Worm (Caenorhabditis elegans) whole organism, midembryonic: ENCODE data around the gene copb-2.

Experiments used
- T22C8.4 ChIP-seq: fragments of 200-800 bp; sonication (Bioruptor generic); IDR thresholded peaks from 2 replicates; pipeline ENCODE4 v1.3.6; 2022; ENCODE audit warnings: missing genetic modification characterization, missing compliant biosample characterization
- cog-1 ChIP-seq: sonication (generic microtip); optimal IDR thresholded peaks from 2 replicates; lab custom pipeline; 2016; ENCODE audit warnings: missing genetic modification characterization, missing compliant biosample characterization
- flt-1 ChIP-seq: fragments of 200-800 bp; sonication (Bioruptor generic); IDR thresholded peaks from 2 replicates; pipeline ENCODE4 v1.3.6; 2022; ENCODE audit warnings: missing genetic modification characterization, missing compliant biosample characterization
- klf-2 ChIP-seq: fragments of 200-800 bp; sonication (Bioruptor generic); conservative IDR thresholded peaks from 2 replicates; pipeline ENCODE4 v1.3.6; 2022; ENCODE audit warnings: missing genetic modification reagents, missing genetic modification characterization, missing compliant biosample characterization
- med-1 ChIP-seq: sonication (generic microtip); optimal IDR thresholded peaks from 2 replicates; lab custom pipeline; 2017; ENCODE audit warnings: missing genetic modification characterization, mild to moderate bottlenecking, missing compliant biosample characterization, antibody characterized with exemption, missing genetic modification reagents; ENCODE audit not compliant: insufficient read depth
- ref-1 ChIP-seq: fragments of 200-800 bp; sonication (Bioruptor generic); conservative IDR thresholded peaks from 2 replicates; pipeline ENCODE4 v1.3.6; 2022; ENCODE audit warnings: missing genetic modification reagents, missing genetic modification characterization, missing compliant biosample characterization
- tab-1 ChIP-seq: fragments of 200-800 bp; sonication (Bioruptor generic); IDR thresholded peaks from 2 replicates; pipeline ENCODE4 v1.3.6; 2022; ENCODE audit warnings: missing genetic modification characterization, missing compliant biosample characterization
- ztf-23 ChIP-seq: fragments of 200-800 bp; sonication (Bioruptor generic); IDR thresholded peaks from 2 replicates; pipeline ENCODE4 v1.3.6; 2022; ENCODE audit warnings: missing genetic modification reagents, missing genetic modification characterization, missing compliant biosample characterization
- ztf-29 ChIP-seq: fragments of 200-800 bp; sonication (Bioruptor generic); IDR thresholded peaks from 2 replicates; pipeline ENCODE4 v1.3.6; 2022; ENCODE audit warnings: missing genetic modification reagents, missing genetic modification characterization, missing compliant biosample characterization

The copb-2 gene

DNA sequence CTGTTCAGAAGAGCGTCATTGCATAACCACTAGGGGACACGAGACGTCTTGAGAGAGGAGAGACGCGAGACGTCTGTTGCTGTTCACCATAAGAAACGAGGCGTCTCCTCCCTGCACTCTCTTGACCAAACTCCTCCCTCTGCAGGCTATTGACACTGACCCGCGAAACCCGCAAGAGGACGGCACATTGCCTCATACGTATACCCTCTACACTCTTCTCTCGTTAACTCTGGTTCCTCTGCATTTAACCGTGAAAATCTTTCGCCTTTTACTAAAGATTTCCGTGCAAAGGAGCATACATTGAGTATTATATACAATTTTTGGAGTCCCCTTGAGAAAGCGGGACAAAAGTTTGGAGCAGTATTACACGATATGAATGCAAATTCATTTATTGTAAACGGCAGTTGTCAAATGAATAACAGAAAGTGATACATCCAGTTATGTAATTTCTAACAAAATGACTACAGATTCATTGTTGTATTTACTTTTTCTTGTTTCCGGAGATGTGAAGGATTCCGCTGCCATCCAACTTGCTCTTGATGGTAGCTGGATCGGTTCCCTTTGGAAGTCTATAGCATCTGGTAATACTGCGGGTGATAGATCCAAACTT, 15.0 kb upstream of the copb-2 start:
- TF ChIP-seq T22C8.4 (GFP tag; lab: Robert Waterston, UW) (no peak), tab-1 (GFP tag; lab: Robert Waterston, UW) (no peak; the same call in 1 of the 2 replicates), flt-1 (GFP tag; lab: Robert Waterston, UW) (peak; percentile 78; the same call in 1 of the 2 replicates), cog-1 (peak; percentile 76), ztf-23 (0 out of 2 replicates have a peak, but pooled peaks have one; percentile 10), med-1 (GFP tag; lab: Kevin White, UChicago) (no peak), ref-1 (GFP tag; lab: Robert Waterston, UW) (no peak), ztf-29 (GFP tag; lab: Robert Waterston, UW) (no peak), klf-2 (GFP tag; lab: Robert Waterston, UW) (no peak)

DNA sequence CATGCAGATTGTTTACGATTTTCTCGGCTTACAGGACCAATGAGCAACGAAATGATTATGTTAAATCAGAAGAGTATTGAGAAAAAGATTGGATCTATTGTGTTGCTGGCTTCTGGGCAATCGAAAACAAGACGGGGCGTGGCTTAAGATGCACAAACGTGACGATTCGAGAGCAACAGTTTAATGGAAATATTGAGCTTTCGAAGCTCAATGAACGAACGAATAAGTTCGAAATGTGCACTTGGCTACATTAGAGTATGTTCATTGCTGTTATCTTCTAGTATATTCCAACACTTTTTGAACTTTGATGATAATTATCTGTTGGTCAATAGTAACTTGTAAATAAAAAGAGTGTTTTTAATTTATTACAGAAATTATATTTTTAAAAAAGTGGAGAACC, 14.1 kb upstream of the copb-2 start, which contains the start of gene hsp-12.3:
Gene hsp-12.3 (minus strand): TSS at position 101 of the 400 bp plus-strand sequence.
- TF ChIP-seq tab-1 (GFP tag; lab: Robert Waterston, UW) (no peak), T22C8.4 (GFP tag; lab: Robert Waterston, UW) (no peak), ztf-23 (no peak), med-1 (GFP tag; lab: Kevin White, UChicago) (no peak), flt-1 (GFP tag; lab: Robert Waterston, UW) (no peak)

DNA sequence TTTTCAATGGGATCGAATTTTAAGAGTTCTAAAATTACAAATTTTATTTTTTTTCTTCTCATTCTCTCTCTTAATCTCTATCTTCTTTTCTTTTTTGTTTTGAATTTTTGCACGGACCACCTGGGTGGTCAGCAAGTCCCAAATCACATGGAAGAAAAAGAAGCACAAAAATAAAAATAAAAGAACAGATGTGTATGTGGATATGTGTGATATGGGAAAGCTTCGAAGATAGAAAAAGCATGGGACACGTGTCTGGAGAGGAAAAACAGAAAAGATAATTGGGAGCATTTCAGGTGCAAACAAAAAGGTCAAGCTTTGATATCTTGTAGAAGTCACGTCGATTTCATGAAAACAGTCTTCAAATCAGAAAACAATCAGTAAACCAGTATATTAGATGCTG, 12.3 kb upstream of the copb-2 start, which contains the start of gene hsp-12.6:
Gene hsp-12.6 (minus strand): TSS at position 20 of the 400 bp plus-strand sequence.
- TF ChIP-seq T22C8.4 (GFP tag; lab: Robert Waterston, UW) (no peak), med-1 (GFP tag; lab: Kevin White, UChicago) (no peak), tab-1 (GFP tag; lab: Robert Waterston, UW) (no peak), ztf-23 (no peak), flt-1 (GFP tag; lab: Robert Waterston, UW) (no peak), ref-1 (GFP tag; lab: Robert Waterston, UW) (no peak), cog-1 (no peak), ztf-29 (GFP tag; lab: Robert Waterston, UW) (no peak), klf-2 (GFP tag; lab: Robert Waterston, UW) (no peak)

DNA sequence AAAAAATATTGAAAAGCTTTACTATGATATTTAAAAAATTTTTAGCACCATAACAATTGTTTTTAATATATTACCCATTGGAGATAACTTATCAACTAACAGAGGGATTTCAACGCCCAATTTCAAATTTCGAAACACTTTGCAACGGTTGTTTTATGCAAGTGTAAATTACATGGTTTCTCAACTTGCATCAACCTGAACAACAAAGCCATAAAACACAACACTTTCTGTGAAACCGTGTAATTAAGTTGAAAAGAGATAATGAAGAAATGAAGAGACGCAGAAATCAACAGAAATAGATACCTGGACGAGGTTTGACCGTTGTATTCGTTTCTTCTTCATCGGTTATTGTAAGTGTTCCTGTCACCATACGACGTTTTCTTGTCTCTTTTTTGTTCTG, 9.2 kb upstream of the copb-2 start, which contains the start of gene cpin-1:
Gene cpin-1 (plus strand): TSS at position 301 of the 400 bp plus-strand sequence.
- TF ChIP-seq T22C8.4 (GFP tag; lab: Robert Waterston, UW) (no peak), ztf-29 (GFP tag; lab: Robert Waterston, UW) (no peak), ztf-23 (no peak), med-1 (GFP tag; lab: Kevin White, UChicago) (no peak), flt-1 (GFP tag; lab: Robert Waterston, UW) (no peak), cog-1 (no peak), ref-1 (GFP tag; lab: Robert Waterston, UW) (no peak), klf-2 (GFP tag; lab: Robert Waterston, UW) (no peak), tab-1 (GFP tag; lab: Robert Waterston, UW) (no peak)

DNA sequence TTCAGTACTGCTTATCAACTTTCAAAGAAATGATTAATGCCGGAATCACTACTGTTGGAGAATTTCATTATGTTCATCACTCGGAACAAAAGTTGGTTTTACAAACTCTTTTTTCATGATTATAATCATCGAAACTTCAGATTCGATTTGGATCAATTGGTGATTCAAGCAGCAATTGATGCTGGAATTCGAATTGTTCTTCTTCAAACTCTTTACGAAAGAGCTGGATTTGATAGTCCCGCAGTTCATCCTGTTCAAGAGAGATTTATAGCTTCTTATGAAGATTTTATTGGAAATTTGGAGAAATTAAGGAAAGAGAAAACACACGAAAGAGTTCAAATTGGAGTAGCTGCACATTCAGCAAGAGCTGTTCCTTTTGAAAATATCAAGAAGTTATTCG, 7.7 kb upstream of the copb-2 start:
- TF ChIP-seq tab-1 (GFP tag; lab: Robert Waterston, UW) (no peak), ztf-29 (GFP tag; lab: Robert Waterston, UW) (no peak)

DNA sequence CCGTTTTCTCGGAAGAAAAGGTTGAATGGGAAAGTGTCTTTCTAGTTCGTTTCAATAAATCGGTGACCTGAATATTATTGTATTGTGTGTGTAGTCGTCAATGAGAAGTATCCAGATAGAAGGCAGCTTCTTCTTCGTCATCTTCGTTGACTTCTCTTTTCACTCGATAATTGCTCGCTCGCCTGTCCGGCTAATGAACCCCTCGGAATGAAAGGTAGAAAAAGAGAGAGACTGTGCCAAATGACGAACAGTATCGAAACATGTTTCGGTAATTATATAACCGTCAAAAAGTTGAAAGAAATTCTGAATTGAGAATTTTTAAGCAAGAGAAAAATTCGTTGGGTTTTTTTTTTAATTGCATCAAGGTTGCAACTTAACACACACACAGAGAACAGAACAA, 2.1 kb upstream of the copb-2 start, which contains the start of gene cutl-17:
Gene cutl-17 (minus strand): TSS at position 101 of the 400 bp plus-strand sequence.
- TF ChIP-seq ztf-23 = no peak
- TF ChIP-seq med-1 (GFP tag; lab: Kevin White, UChicago) = no peak
- TF ChIP-seq flt-1 (GFP tag; lab: Robert Waterston, UW) = no peak
- TF ChIP-seq klf-2 (GFP tag; lab: Robert Waterston, UW) = no peak
- TF ChIP-seq ztf-29 (GFP tag; lab: Robert Waterston, UW) = no peak
- no peak for TF ChIP-seq tab-1 (GFP tag; lab: Robert Waterston, UW)
- TF ChIP-seq T22C8.4 (GFP tag; lab: Robert Waterston, UW) = no peak
- no peak for TF ChIP-seq cog-1
- TF ChIP-seq ref-1 (GFP tag; lab: Robert Waterston, UW) = no peak

DNA sequence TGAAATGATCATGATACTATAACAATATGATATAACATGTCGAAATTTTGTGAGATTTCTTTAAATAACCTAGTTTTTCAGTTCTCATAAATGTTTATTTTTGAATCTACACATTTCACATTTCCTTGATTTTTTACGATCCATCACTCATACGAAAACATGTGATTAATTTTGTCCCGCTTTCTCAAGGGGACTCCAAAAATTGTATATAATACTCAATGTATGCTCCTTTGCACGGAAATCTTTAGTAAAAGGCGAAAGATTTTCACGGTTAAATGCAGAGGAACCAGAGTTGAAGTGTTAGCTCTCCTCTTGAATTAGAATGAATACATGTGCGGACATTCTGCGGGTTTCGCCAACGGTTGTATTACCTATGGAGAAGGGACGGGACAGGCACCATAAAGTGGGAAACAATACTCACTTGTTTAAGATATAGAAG, 4.8 kb downstream of the copb-2 start:
- TF ChIP-seq ztf-29 (GFP tag; lab: Robert Waterston, UW) (no peak), tab-1 (GFP tag; lab: Robert Waterston, UW) (no peak), flt-1 (GFP tag; lab: Robert Waterston, UW) (0 out of 2 replicates have a peak, but pooled peaks have one; percentile 15), klf-2 (GFP tag; lab: Robert Waterston, UW) (no peak), cog-1 (no peak)

DNA sequence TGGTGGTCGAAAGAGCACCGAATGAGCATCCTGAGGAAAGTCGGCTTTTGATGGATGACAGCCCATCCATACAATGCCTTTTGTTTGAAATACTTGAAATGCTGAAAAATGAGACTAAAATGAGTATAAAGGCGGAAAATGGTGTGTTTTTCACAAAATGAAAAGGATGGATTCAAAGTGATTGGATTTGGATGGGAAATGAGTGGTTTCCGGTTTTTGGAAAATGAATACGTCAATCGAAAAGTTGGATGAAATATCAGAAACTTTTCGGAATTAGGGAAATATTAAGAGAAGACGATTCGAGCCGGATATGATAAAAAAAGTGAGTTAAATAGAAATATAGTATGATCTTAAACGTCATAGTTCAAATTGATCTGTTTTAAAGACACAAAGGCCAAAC, 7.9 kb downstream of the copb-2 start, which contains the start of gene F38E11.6:
Gene F38E11.6 (minus strand): TSS at position 101 of the 400 bp plus-strand sequence.
- TF ChIP-seq cog-1 = no peak
- TF ChIP-seq ref-1 (GFP tag; lab: Robert Waterston, UW) = no peak
- TF ChIP-seq T22C8.4 (GFP tag; lab: Robert Waterston, UW) = no peak
- TF ChIP-seq med-1 (GFP tag; lab: Kevin White, UChicago) = no peak
- no peak for TF ChIP-seq flt-1 (GFP tag; lab: Robert Waterston, UW)
- TF ChIP-seq ztf-29 (GFP tag; lab: Robert Waterston, UW) = no peak
- no peak for TF ChIP-seq tab-1 (GFP tag; lab: Robert Waterston, UW)
- TF ChIP-seq ztf-23 = no peak
- no peak for TF ChIP-seq klf-2 (GFP tag; lab: Robert Waterston, UW)

DNA sequence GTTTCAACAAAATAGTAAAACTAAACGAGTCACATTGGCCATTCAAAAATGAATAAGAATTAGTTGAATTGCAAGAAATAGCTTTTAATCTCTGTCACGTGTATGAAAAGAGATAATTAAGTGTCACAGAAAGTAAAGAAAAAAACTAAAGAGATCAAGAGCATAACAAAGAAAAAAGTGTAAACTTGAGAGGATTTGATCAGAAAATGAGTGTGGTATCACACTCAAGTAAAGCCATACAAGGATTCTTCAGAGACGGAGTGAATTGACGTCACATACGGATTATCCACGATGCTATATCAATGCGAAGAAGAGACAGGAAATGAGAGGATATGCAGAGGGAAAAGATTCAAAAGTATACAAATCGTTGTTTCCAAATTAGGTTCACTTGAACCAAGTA, 9.8 kb downstream of the copb-2 start:
- TF ChIP-seq med-1 (GFP tag; lab: Kevin White, UChicago) = no peak
- TF ChIP-seq ztf-23 = no peak
- TF ChIP-seq cog-1 = no peak
- TF ChIP-seq ztf-29 (GFP tag; lab: Robert Waterston, UW) = no peak
- TF ChIP-seq tab-1 (GFP tag; lab: Robert Waterston, UW) = no peak
- TF ChIP-seq ref-1 (GFP tag; lab: Robert Waterston, UW) = no peak
- no peak for TF ChIP-seq T22C8.4 (GFP tag; lab: Robert Waterston, UW)
- TF ChIP-seq klf-2 (GFP tag; lab: Robert Waterston, UW) = no peak
- no peak for TF ChIP-seq flt-1 (GFP tag; lab: Robert Waterston, UW)
